Worm (Caenorhabditis elegans) whole organism, mixed stage, embryonic: ENCODE measurements around the gene rnh-1.1.

Experiments
- M03D4.4 ChIP-seq: sonication (generic microtip); optimal IDR thresholded peaks from 2 replicates; lab custom pipeline; 2017; ENCODE audit warnings: mild to moderate bottlenecking, missing genetic modification characterization, missing compliant biosample characterization
- bed-3 ChIP-seq: fragments of 200-800 bp; sonication (Bioruptor generic); optimal IDR thresholded peaks from 3 replicates; lab custom pipeline; 2018; ENCODE audit warnings: mild to moderate bottlenecking, missing genetic modification characterization, moderate library complexity, missing compliant biosample characterization
- blmp-1 ChIP-seq: fragments of 150-350 bp; optimal IDR thresholded peaks from 2 replicates; lab custom pipeline; 2014; ENCODE audit warnings: missing biosample characterization, missing genetic modification characterization
- ceh-39 ChIP-seq: fragments of 150-350 bp; optimal IDR thresholded peaks from 2 replicates; lab custom pipeline; 2014; ENCODE audit warnings: missing biosample characterization, missing genetic modification characterization
- ceh-43 ChIP-seq: fragments of 200-800 bp; sonication (Bioruptor generic); optimal IDR thresholded peaks from 2 replicates; lab custom pipeline; 2018; ENCODE audit warnings: mild to moderate bottlenecking, missing genetic modification characterization, moderate library complexity, missing compliant biosample characterization
- ceh-83 ChIP-seq: fragments of 200-800 bp; sonication (Bioruptor generic); optimal IDR thresholded peaks from 2 replicates; lab custom pipeline; 2018; ENCODE audit warnings: mild to moderate bottlenecking, missing genetic modification characterization, missing compliant biosample characterization
- ces-1 ChIP-seq: fragments of 150-350 bp; optimal IDR thresholded peaks from 2 replicates; lab custom pipeline; 2014; ENCODE audit warnings: missing biosample characterization, missing genetic modification reagents, missing genetic modification characterization
- cnd-1 ChIP-seq: fragments of 200-800 bp; sonication (Bioruptor generic); optimal IDR thresholded peaks from 2 replicates; lab custom pipeline; 2018; ENCODE audit warnings: mild to moderate bottlenecking, missing genetic modification characterization, missing compliant biosample characterization
- drap-1 ChIP-seq: fragments of 200-800 bp; sonication (Bioruptor generic); optimal IDR thresholded peaks from 3 replicates; lab custom pipeline; 2018; ENCODE audit warnings: mild to moderate bottlenecking, missing genetic modification characterization, missing compliant biosample characterization
- elt-1 ChIP-seq: sonication (generic microtip); optimal IDR thresholded peaks from 2 replicates; lab custom pipeline; 2017; ENCODE audit warnings: missing genetic modification characterization, mild to moderate bottlenecking, missing compliant biosample characterization, antibody characterized with exemption, moderate library complexity, borderline replicate concordance; ENCODE audit not compliant: insufficient read depth
- elt-3 ChIP-seq: fragments of 150-350 bp; optimal IDR thresholded peaks from 2 replicates; lab custom pipeline; 2014; ENCODE audit warnings: missing biosample characterization, missing genetic modification characterization
- flh-1 ChIP-seq: fragments of 200-800 bp; sonication (Bioruptor generic); optimal IDR thresholded peaks from 2 replicates; lab custom pipeline; 2018; ENCODE audit warnings: mild to moderate bottlenecking, missing genetic modification characterization, moderate library complexity, missing compliant biosample characterization
- ham-2 ChIP-seq: fragments of 200-800 bp; sonication (Bioruptor generic); optimal IDR thresholded peaks from 2 replicates; lab custom pipeline; 2018; ENCODE audit warnings: mild to moderate bottlenecking, missing genetic modification characterization, missing compliant biosample characterization
- hlh-1 ChIP-seq: fragments of 150-350 bp; optimal IDR thresholded peaks from 2 replicates; lab custom pipeline; 2014; ENCODE audit warnings: missing biosample characterization, missing genetic modification reagents, missing genetic modification characterization
- lin-13 ChIP-seq: fragments of 150-350 bp; optimal IDR thresholded peaks from 2 replicates; lab custom pipeline; 2014; ENCODE audit warnings: missing biosample characterization, missing genetic modification characterization
- lin-32 ChIP-seq: fragments of 200-800 bp; sonication (Bioruptor generic); optimal IDR thresholded peaks from 2 replicates; lab custom pipeline; 2018; ENCODE audit warnings: mild to moderate bottlenecking, missing genetic modification characterization, missing compliant biosample characterization
- lsy-2 ChIP-seq: fragments of 150-350 bp; optimal IDR thresholded peaks from 2 replicates; lab custom pipeline; 2014; ENCODE audit warnings: missing biosample characterization, missing genetic modification characterization
- mab-5 ChIP-seq: fragments of 150-350 bp; optimal IDR thresholded peaks from 2 replicates; lab custom pipeline; 2014; ENCODE audit warnings: missing biosample characterization, missing genetic modification characterization
- mep-1 ChIP-seq: fragments of 150-350 bp; optimal IDR thresholded peaks from 2 replicates; lab custom pipeline; 2017; ENCODE audit warnings: missing biosample characterization, missing genetic modification reagents, missing genetic modification characterization, inconsistent platforms
- mls-2 ChIP-seq: sonication (generic microtip); optimal IDR thresholded peaks from 2 replicates; lab custom pipeline; 2016; ENCODE audit warnings: mild to moderate bottlenecking, missing genetic modification characterization, moderate library complexity, missing compliant biosample characterization
- nhr-12 ChIP-seq: fragments of 150-350 bp; optimal IDR thresholded peaks from 2 replicates; lab custom pipeline; 2014; ENCODE audit warnings: missing biosample characterization, missing genetic modification characterization
- nhr-237 ChIP-seq: fragments of 150-350 bp; optimal IDR thresholded peaks from 2 replicates; lab custom pipeline; 2014; ENCODE audit warnings: missing biosample characterization, missing genetic modification characterization
- nhr-28 ChIP-seq: fragments of 150-350 bp; optimal IDR thresholded peaks from 2 replicates; lab custom pipeline; 2014; ENCODE audit warnings: missing biosample characterization, missing genetic modification characterization
- nhr-76 ChIP-seq: sonication (generic microtip); optimal IDR thresholded peaks from 2 replicates; lab custom pipeline; 2017; ENCODE audit warnings: missing biosample characterization, missing genetic modification characterization
- pha-4 ChIP-seq: fragments of 150-350 bp; optimal IDR thresholded peaks from 2 replicates; lab custom pipeline; 2018; ENCODE audit warnings: missing biosample characterization, missing genetic modification reagents, missing genetic modification characterization
- sem-2 ChIP-seq: fragments of 200-800 bp; sonication (Bioruptor generic); optimal IDR thresholded peaks from 2 replicates; lab custom pipeline; 2018; ENCODE audit warnings: mild to moderate bottlenecking, missing genetic modification characterization, missing compliant biosample characterization
- snpc-4 ChIP-seq: fragments of 150-350 bp; optimal IDR thresholded peaks from 2 replicates; lab custom pipeline; 2014; ENCODE audit warnings: missing biosample characterization, missing genetic modification characterization
- sptf-1 ChIP-seq: sonication (generic microtip); optimal IDR thresholded peaks from 2 replicates; lab custom pipeline; 2017; ENCODE audit warnings: mild to moderate bottlenecking, missing genetic modification characterization, moderate library complexity, missing compliant biosample characterization
- tbx-8 ChIP-seq: fragments of 200-800 bp; sonication (Bioruptor generic); optimal IDR thresholded peaks from 2 replicates; lab custom pipeline; 2018; ENCODE audit warnings: mild to moderate bottlenecking, missing genetic modification characterization, moderate library complexity, missing compliant biosample characterization
- unc-120 ChIP-seq: sonication (generic microtip); optimal IDR thresholded peaks from 2 replicates; lab custom pipeline; 2017; ENCODE audit warnings: missing genetic modification characterization, missing compliant biosample characterization; ENCODE audit not compliant: poor library complexity, severe bottlenecking
- unc-39 ChIP-seq: fragments of 150-350 bp; optimal IDR thresholded peaks from 2 replicates; lab custom pipeline; 2014; ENCODE audit warnings: missing biosample characterization, missing genetic modification characterization
- unc-62 ChIP-seq: fragments of 150-350 bp; optimal IDR thresholded peaks from 2 replicates; lab custom pipeline; 2014; ENCODE audit warnings: missing biosample characterization, missing genetic modification reagents, missing genetic modification characterization
- zip-8 ChIP-seq: fragments of 150-350 bp; optimal IDR thresholded peaks from 2 replicates; lab custom pipeline; 2014; ENCODE audit warnings: missing biosample characterization, missing genetic modification characterization
- ztf-11 ChIP-seq: fragments of 150-350 bp; optimal IDR thresholded peaks from 2 replicates; lab custom pipeline; 2014; ENCODE audit warnings: missing biosample characterization, missing genetic modification characterization

The rnh-1.1 gene

ce11 chrII:7528210-7528609 is 2.7 kb downstream of the rnh-1.1 start:
- TF ChIP-seq lsy-2 (no peak), pha-4 (tag; lab: Kevin White, UChicago) (no peak), nhr-76 (no peak)

- TF ChIP-seq bed-3 (no peak), hlh-1 (peak; percentile 62), nhr-12 (tag; lab: Kevin White, UChicago) (no peak), M03D4.4 (tag; lab: Kevin White, UChicago) (no peak), unc-62 (GFP tag; lab: Kevin White, UChicago) (peak; percentile 76), cnd-1 (tag; lab: Kevin White, UChicago) (no peak), tbx-8 (GFP tag; lab: Kevin White, UChicago) (no peak), nhr-76 (no peak), pha-4 (tag; lab: Kevin White, UChicago) (no peak), ceh-43 (GFP tag; lab: Kevin White, UChicago) (no peak), flh-1 (GFP tag; lab: Kevin White, UChicago) (no peak), drap-1 (GFP tag; lab: Kevin White, UChicago) (no peak), lin-13 (no peak), ham-2 (GFP tag; lab: Kevin White, UChicago) (no peak), lin-32 (no peak), nhr-28 (no peak), elt-3 (no peak), unc-39 (tag; lab: Kevin White, UChicago) (no peak), ceh-83 (GFP tag; lab: Kevin White, UChicago) (no peak), ceh-39 (tag; lab: Kevin White, UChicago) (no peak), ztf-11 (tag; lab: Kevin White, UChicago) (no peak), elt-1 (no peak), sem-2 (GFP tag; lab: Kevin White, UChicago) (no peak), mls-2 (tag; lab: Kevin White, UChicago) (no peak), sptf-1 (tag; lab: Kevin White, UChicago) (no peak), zip-8 (tag; lab: Kevin White, UChicago) (no peak), ces-1 (GFP tag; lab: Kevin White, UChicago) (no peak), nhr-237 (tag; lab: Kevin White, UChicago) (peak; percentile 46), mep-1 (no peak), unc-120 (tag; lab: Kevin White, UChicago) (peak; percentile 70), snpc-4 (no peak), mab-5 (no peak), lsy-2 (no peak), blmp-1 (tag; lab: Kevin White, UChicago) (no peak)
- TF ChIP-seq, all 35 proteins: peak for 4
These were observed 3.6 kb downstream of the rnh-1.1 start, which contains the start of gene ZK1290.5 for ce11 chrII:7529078-7529683. Gene ZK1290.5 (plus strand): TSS chrII:7529643.

ce11 chrII:7530944-7531343 is 5.4 kb downstream of the rnh-1.1 start, which contains the start of gene wrt-1:
Gene wrt-1 (plus strand): TSS chrII:7530996.
- TF ChIP-seq unc-39 (tag; lab: Kevin White, UChicago) = no peak
- TF ChIP-seq ham-2 (GFP tag; lab: Kevin White, UChicago) = peak; percentile 13

ce11 chrII:7531478-7531877 is 5.9 kb downstream of the rnh-1.1 start:
- TF ChIP-seq elt-3 = no peak
- no peak for TF ChIP-seq ceh-43 (GFP tag; lab: Kevin White, UChicago)
- TF ChIP-seq ceh-39 (tag; lab: Kevin White, UChicago) = no peak
- TF ChIP-seq lsy-2 = no peak
- no peak for TF ChIP-seq pha-4 (tag; lab: Kevin White, UChicago)
- no peak for TF ChIP-seq zip-8 (tag; lab: Kevin White, UChicago)
- TF ChIP-seq mab-5 = no peak
- no peak for TF ChIP-seq elt-1
- no peak for TF ChIP-seq lin-13
- no peak for TF ChIP-seq flh-1 (GFP tag; lab: Kevin White, UChicago)
